Worm (Caenorhabditis elegans) whole organism, young adult: ENCODE results near the gene D2023.1.
A peak's percentile ranks its signal among the peaks of the same experiment; 100 is the strongest.

Experiments
- B0035.1 ChIP-seq: sonication (generic microtip); optimal IDR thresholded peaks from 2 replicates; lab custom pipeline; 2016; ENCODE audit warnings: missing genetic modification characterization, mild to moderate bottlenecking, missing compliant biosample characterization, missing genotype, missing genetic modification reagents
- D2030.7 ChIP-seq: fragments of 200-800 bp; sonication (Bioruptor generic); IDR thresholded peaks from 2 replicates; pipeline ENCODE4 v1.3.6; 2022; ENCODE audit warnings: missing genetic modification reagents, missing genetic modification characterization, missing compliant biosample characterization
- F10E7.11 ChIP-seq: sonication (generic microtip); optimal IDR thresholded peaks from 2 replicates; lab custom pipeline; 2017; ENCODE audit warnings: mild to moderate bottlenecking, missing genetic modification characterization, moderate library complexity, missing compliant biosample characterization
- F33H1.4 ChIP-seq: fragments of 200-800 bp; sonication (Bioruptor generic); IDR thresholded peaks from 2 replicates; pipeline ENCODE4 v1.3.6; 2022; ENCODE audit warnings: missing genetic modification reagents, missing genetic modification characterization, missing compliant biosample characterization
- F55B11.4 ChIP-seq: sonication (generic microtip); optimal IDR thresholded peaks from 2 replicates; lab custom pipeline; 2016; ENCODE audit warnings: missing compliant biosample characterization, missing genetic modification characterization, borderline replicate concordance; ENCODE audit not compliant: insufficient read depth
- Y53G8AR.9 ChIP-seq: fragments of 200-800 bp; sonication (Bioruptor generic); conservative IDR thresholded peaks from 2 replicates; pipeline ENCODE4 v1.3.6; 2022; ENCODE audit warnings: missing genetic modification reagents, missing genetic modification characterization, missing compliant biosample characterization
- ZK185.1 ChIP-seq: sonication (generic microtip); optimal IDR thresholded peaks from 2 replicates; lab custom pipeline; 2016; ENCODE audit warnings: mild to moderate bottlenecking, missing genetic modification characterization, missing compliant biosample characterization; ENCODE audit not compliant: poor library complexity, severe bottlenecking
- akir-1 ChIP-seq: fragments of 200-800 bp; sonication (Bioruptor generic); optimal IDR thresholded peaks from 2 replicates; lab custom pipeline; 2018; ENCODE audit warnings: mild to moderate bottlenecking, missing genetic modification characterization, moderate library complexity, missing compliant biosample characterization
- ama-1 ChIP-seq, 3 experiments: fragments of 150-350 bp in 1 of 3; sonication (generic microtip) in 2 of 3; optimal IDR thresholded peaks; 2 replicates each; lab custom pipeline; 2014 to 2018; ENCODE audit warnings: missing biosample characterization in 2 of 3, missing genetic modification characterization in 2 of 3, missing genetic modification reagents in 2 of 3
- aptf-2 ChIP-seq: fragments of 200-800 bp; sonication (Bioruptor generic); conservative IDR thresholded peaks from 2 replicates; pipeline ENCODE4 v1.3.6; 2022; ENCODE audit warnings: missing genetic modification reagents, missing genetic modification characterization, missing compliant biosample characterization
- aptf-3 ChIP-seq: fragments of 200-800 bp; sonication (Bioruptor generic); IDR thresholded peaks from 2 replicates; pipeline ENCODE4 v1.3.6; 2022; ENCODE audit warnings: missing genetic modification characterization, missing compliant biosample characterization
- atf-7 ChIP-seq: sonication (generic microtip); optimal IDR thresholded peaks from 2 replicates; lab custom pipeline; 2017; ENCODE audit warnings: mild to moderate bottlenecking, missing genetic modification characterization, missing compliant biosample characterization
- attf-6 ChIP-seq: fragments of 200-800 bp; sonication (Bioruptor generic); IDR thresholded peaks from 2 replicates; pipeline ENCODE4 v1.3.6; 2022; ENCODE audit warnings: missing genetic modification reagents, missing genetic modification characterization, missing compliant biosample characterization
- bed-1 ChIP-seq: fragments of 200-800 bp; sonication (Bioruptor generic); IDR thresholded peaks from 2 replicates; pipeline ENCODE4 v1.3.6; 2022; ENCODE audit warnings: missing genetic modification reagents, missing genetic modification characterization, missing compliant biosample characterization
- ccch-3 ChIP-seq: fragments of 200-800 bp; sonication (Bioruptor generic); optimal IDR thresholded peaks from 2 replicates; lab custom pipeline; 2018; ENCODE audit warnings: mild to moderate bottlenecking, missing genetic modification characterization, missing compliant biosample characterization
- ceh-40 ChIP-seq: fragments of 200-800 bp; sonication (Bioruptor generic); IDR thresholded peaks from 2 replicates; pipeline ENCODE4 v1.3.6; 2022; ENCODE audit warnings: missing genetic modification characterization, missing compliant biosample characterization
- ceh-91 ChIP-seq: fragments of 200-800 bp; sonication (Bioruptor generic); IDR thresholded peaks from 2 replicates; pipeline ENCODE4 v1.3.6; 2022; ENCODE audit warnings: missing genetic modification reagents, missing genetic modification characterization, missing compliant biosample characterization
- dpff-1 ChIP-seq: sonication (generic microtip); optimal IDR thresholded peaks from 2 replicates; lab custom pipeline; 2017; ENCODE audit warnings: mild to moderate bottlenecking, missing genetic modification characterization, missing compliant biosample characterization
- dpl-1 ChIP-seq: fragments of 150-350 bp; optimal IDR thresholded peaks from 2 replicates; lab custom pipeline; 2014; ENCODE audit warnings: missing biosample characterization, missing genetic modification reagents, missing genetic modification characterization
- ets-4 ChIP-seq: fragments of 200-800 bp; sonication (Bioruptor generic); optimal IDR thresholded peaks from 2 replicates; lab custom pipeline; 2018; ENCODE audit warnings: mild to moderate bottlenecking, missing genetic modification characterization, missing compliant biosample characterization
- gei-17 ChIP-seq: fragments of 200-800 bp; sonication (Bioruptor generic); optimal IDR thresholded peaks from 2 replicates; lab custom pipeline; 2018; ENCODE audit warnings: mild to moderate bottlenecking, missing genetic modification characterization, missing compliant biosample characterization
- him-1 ChIP-seq: sonication (generic microtip); optimal IDR thresholded peaks from 2 replicates; lab custom pipeline; 2016; ENCODE audit warnings: missing genotype, missing genetic modification reagents, missing genetic modification characterization, missing compliant biosample characterization
- hrde-1 ChIP-seq: sonication (generic microtip); optimal IDR thresholded peaks from 2 replicates; lab custom pipeline; 2016; ENCODE audit warnings: missing genetic modification characterization, mild to moderate bottlenecking, missing compliant biosample characterization, moderate library complexity, missing genotype, missing genetic modification reagents, borderline replicate concordance
- lin-35 ChIP-seq, 3 experiments: fragments of 150-350 bp in 2 of 3; sonication (generic microtip) in 1 of 3; optimal IDR thresholded peaks; 2 replicates each; lab custom pipeline; 2014 to 2018; ENCODE audit warnings: missing biosample characterization in 3 of 3, missing genetic modification characterization in 3 of 3, missing genetic modification reagents in 3 of 3
- madf-8 ChIP-seq: fragments of 200-800 bp; sonication (Bioruptor generic); conservative IDR thresholded peaks from 2 replicates; pipeline ENCODE4 v1.3.6; 2022; ENCODE audit warnings: missing genetic modification reagents, missing genetic modification characterization, missing compliant biosample characterization
- mxl-1 ChIP-seq: sonication (generic microtip); optimal IDR thresholded peaks from 2 replicates; lab custom pipeline; 2016; ENCODE audit warnings: missing genetic modification characterization, missing compliant biosample characterization
- nfya-2 ChIP-seq: fragments of 200-800 bp; sonication (Bioruptor generic); IDR thresholded peaks from 2 replicates; pipeline ENCODE4 v1.3.6; 2022; ENCODE audit warnings: missing genetic modification reagents, missing genetic modification characterization, missing compliant biosample characterization
- nfyb-1 ChIP-seq: fragments of 200-800 bp; sonication (Bioruptor generic); IDR thresholded peaks from 2 replicates; pipeline ENCODE4 v1.3.6; 2022; ENCODE audit warnings: missing genetic modification reagents, missing genetic modification characterization, missing compliant biosample characterization
- nhr-120 ChIP-seq: fragments of 200-800 bp; sonication (Bioruptor generic); IDR thresholded peaks from 2 replicates; pipeline ENCODE4 v1.3.6; 2022; ENCODE audit warnings: missing genetic modification characterization, missing compliant biosample characterization
- nhr-179 ChIP-seq: sonication (generic microtip); optimal IDR thresholded peaks from 2 replicates; lab custom pipeline; 2016; ENCODE audit warnings: mild to moderate bottlenecking, missing genetic modification characterization, missing compliant biosample characterization
- nhr-80 ChIP-seq: sonication (generic microtip); optimal IDR thresholded peaks from 2 replicates; lab custom pipeline; 2016; ENCODE audit warnings: missing genetic modification characterization, missing compliant biosample characterization
- somi-1 ChIP-seq: fragments of 200-800 bp; sonication (Bioruptor generic); optimal IDR thresholded peaks from 2 replicates; lab custom pipeline; 2018; ENCODE audit warnings: mild to moderate bottlenecking, missing genetic modification characterization, missing compliant biosample characterization
- tbp1 ChIP-seq: fragments of 200-800 bp; sonication (Bioruptor generic); optimal IDR thresholded peaks from 2 replicates; lab custom pipeline; 2018; ENCODE audit warnings: mild to moderate bottlenecking, missing genetic modification characterization, missing compliant biosample characterization
- unc-130 ChIP-seq: sonication (generic microtip); optimal IDR thresholded peaks from 2 replicates; lab custom pipeline; 2016; ENCODE audit warnings: missing genetic modification reagents, missing genetic modification characterization, missing compliant biosample characterization
- xnd-1 ChIP-seq: sonication (generic microtip); optimal IDR thresholded peaks from 2 replicates; lab custom pipeline; 2016; ENCODE audit warnings: missing genotype, missing genetic modification reagents, missing genetic modification characterization, missing compliant biosample characterization
- ztf-28 ChIP-seq: fragments of 200-800 bp; sonication (Bioruptor generic); IDR thresholded peaks from 2 replicates; pipeline ENCODE4 v1.3.6; 2022; ENCODE audit warnings: missing genetic modification reagents, missing genetic modification characterization, missing compliant biosample characterization

Gene D2023.1

DNA sequence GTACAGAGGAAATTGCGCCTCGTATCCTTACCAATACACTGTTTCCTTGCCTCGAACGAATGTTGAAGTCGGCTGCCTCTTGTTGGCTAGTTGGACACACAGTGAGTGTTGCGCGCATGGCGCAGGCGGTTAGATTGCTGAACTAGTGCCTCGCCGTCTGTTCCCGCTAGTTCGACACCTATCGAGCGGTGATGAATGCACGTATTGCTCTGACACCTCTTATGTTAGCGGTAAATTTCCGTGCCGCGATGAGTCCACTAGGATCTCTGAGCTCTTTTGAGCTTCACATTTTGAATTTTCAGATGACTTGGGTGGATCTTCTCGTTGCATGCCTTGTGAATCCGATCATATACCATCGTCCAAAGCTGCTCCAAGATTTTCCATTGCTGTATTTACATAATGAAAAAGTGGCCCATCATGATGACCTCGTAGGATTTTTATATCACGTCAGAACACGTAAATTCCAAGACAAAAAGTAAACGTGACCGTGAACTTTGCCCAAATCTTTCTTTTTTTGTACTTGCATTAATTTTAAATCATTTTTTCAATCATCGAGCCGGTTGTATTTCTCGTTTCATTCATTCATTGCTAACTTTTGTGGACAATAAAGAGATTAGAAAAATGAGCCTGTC, 6.4 kb upstream of the D2023.1 start, which contains the start of gene F55A11.11 (continued):
- TF ChIP-seq gei-17 (GFP tag; lab: Kevin White, UChicago) = peak; percentile 46
- TF ChIP-seq Y53G8AR.9 (GFP tag; lab: Robert Waterston, UW) = peak; percentile 76
- TF ChIP-seq ets-4 (GFP tag; lab: Kevin White, UChicago) = peak; percentile 82
- peak; percentile 78; the same call in 1 of the 2 replicates for TF ChIP-seq ceh-40
- peak; percentile 86 for TF ChIP-seq akir-1
- no peak for TF ChIP-seq ceh-91
- TF ChIP-seq aptf-2 (GFP tag; lab: Robert Waterston, UW) = 0 out of 2 replicates have a peak, but pooled peaks have one; percentile 7
- peak; percentile 33 for TF ChIP-seq xnd-1 (tag; lab: Kevin White, UChicago)
- TF ChIP-seq atf-7 (tag; lab: Kevin White, UChicago) = peak; percentile 77
- peak; percentile 88 for TF ChIP-seq somi-1
- no peak for TF ChIP-seq F55B11.4 (tag; lab: Kevin White, UChicago)
- peak; percentile 94 for TF ChIP-seq aptf-3 (GFP tag; lab: Robert Waterston, UW)
- peak; percentile 88 for TF ChIP-seq ztf-28 (GFP tag; lab: Robert Waterston, UW)
- TF ChIP-seq F33H1.4 = peak; percentile 61
- TF ChIP-seq hrde-1 = peak; percentile 92
- 0 out of 2 replicates have a peak, but pooled peaks have one; percentile 42 for TF ChIP-seq bed-1 (GFP tag; lab: Robert Waterston, UW)
- TF ChIP-seq ZK185.1 (tag; lab: Kevin White, UChicago) = peak; percentile 91
- peak; percentile 14 for TF ChIP-seq ccch-3 (GFP tag; lab: Kevin White, UChicago)
- TF ChIP-seq D2030.7 (GFP tag; lab: Robert Waterston, UW) = peak; percentile 83
- TF ChIP-seq nfya-2 (GFP tag; lab: Robert Waterston, UW) = 0 out of 2 replicates have a peak, but pooled peaks have one; percentile 34
- TF ChIP-seq unc-130 = peak; percentile 77
- no peak for TF ChIP-seq ama-1 (optimal IDR thresholded peaks at IDR 0.05; lab: Kevin White, UChicago)
- TF ChIP-seq ama-1 (GFP tag; optimal IDR thresholded peaks at IDR 0.05; lab: Kevin White, UChicago) = peak; percentile 55 to 91
- TF ChIP-seq attf-6 = peak; percentile 77
- TF ChIP-seq lin-35 (GFP tag; optimal IDR thresholded peaks at IDR 0.05; lab: Kevin White, UChicago) = peak in 2 of 3 experiments; percentile 24 to 85
- peak; percentile 94 for TF ChIP-seq mxl-1 (tag; lab: Kevin White, UChicago)
- TF ChIP-seq dpl-1 (GFP tag; lab: Kevin White, UChicago) = no peak
- TF ChIP-seq nhr-120 = no peak
- peak; percentile 70 for TF ChIP-seq B0035.1
- TF ChIP-seq tbp1 (GFP tag; lab: Kevin White, UChicago) = peak; percentile 100
- peak; percentile 78 for TF ChIP-seq F10E7.11 (tag; lab: Kevin White, UChicago)
- TF ChIP-seq nhr-179 = peak; percentile 48
- no peak for TF ChIP-seq dpff-1 (tag; lab: Kevin White, UChicago)
- peak; percentile 97 for TF ChIP-seq him-1 (tag; lab: Kevin White, UChicago)

DNA sequence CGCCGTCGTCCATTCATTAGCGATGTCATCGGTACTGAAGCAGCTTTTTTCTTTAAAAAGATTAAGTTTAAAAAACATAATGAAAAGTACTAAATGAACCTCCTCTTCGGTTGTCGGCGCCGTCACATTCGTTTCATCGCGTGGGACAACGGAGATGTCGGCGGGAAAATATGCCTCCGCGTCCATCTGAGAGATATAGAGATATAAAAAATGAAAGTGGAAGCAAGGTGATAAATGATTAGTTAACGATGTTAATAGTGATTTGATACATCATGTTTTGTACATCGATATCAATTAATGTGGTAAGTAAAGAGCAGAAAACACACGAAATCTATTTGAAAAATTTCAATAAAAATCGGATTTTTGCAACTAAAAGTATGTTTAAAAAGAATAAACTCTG, 2.1 kb upstream of the D2023.1 start, which contains the start of gene F55A11.7:
Gene F55A11.7 (minus strand): TSS at position 186 of the 400 bp plus-strand sequence.
- TF ChIP-seq unc-130 (no peak), nfyb-1 (GFP tag; lab: Robert Waterston, UW) (no peak), dpff-1 (tag; lab: Kevin White, UChicago) (no peak), Y53G8AR.9 (GFP tag; lab: Robert Waterston, UW) (no peak), madf-8 (no peak), nhr-80 (tag; lab: Kevin White, UChicago) (no peak), tbp1 (GFP tag; lab: Kevin White, UChicago) (no peak)
